Fruit fly (Drosophila melanogaster): ENCODE data around the gene CG32147.

CG32147 gene

DNA sequence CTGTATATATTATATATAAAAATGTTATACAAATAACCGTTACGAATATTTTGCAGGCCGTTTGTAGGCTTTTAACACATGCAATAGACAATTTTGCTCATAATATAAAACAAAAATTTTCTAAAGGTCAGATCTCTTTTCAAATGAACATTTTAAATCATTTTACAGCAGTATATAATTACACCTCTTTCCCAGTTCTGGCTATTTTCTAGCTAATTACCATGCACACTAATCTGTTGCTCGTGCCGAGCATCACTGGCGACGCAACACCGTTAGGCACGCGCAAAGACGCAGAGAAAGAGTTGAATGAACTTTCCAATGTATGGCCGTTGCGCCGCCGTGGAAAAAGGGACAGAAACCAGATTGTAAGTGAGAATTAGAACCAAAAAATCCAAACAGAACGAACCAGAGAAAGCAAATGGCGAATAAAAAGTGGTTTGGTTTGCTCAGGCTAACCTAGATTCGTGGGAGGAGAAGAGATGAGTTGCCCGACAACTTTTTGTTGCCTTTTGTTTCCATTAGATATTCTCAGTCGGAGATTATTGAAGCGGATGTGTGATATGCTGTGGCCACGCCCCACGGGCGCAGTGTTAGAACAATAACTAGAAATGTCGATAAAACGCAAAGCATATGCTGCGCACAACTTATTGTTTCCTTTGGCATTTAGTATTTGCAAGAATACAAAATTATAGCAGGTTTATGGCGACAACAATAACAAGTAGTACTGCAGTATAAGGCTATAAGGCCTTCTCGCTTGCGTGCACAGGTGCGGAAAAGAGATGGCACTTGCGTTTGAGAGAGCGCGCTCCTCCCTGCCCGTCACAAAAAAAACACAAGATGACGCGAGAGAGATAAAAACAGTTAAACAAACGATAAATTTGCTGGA lies 2.5 kb downstream of the CG32147 start:
- peak; percentile 24; the same call in 1 of the 2 replicates for TF ChIP-seq CG32121 (GFP tag; IDR thresholded peaks at IDR 0.05)
- TF ChIP-seq CG17806 (tag; optimal IDR thresholded peaks at IDR 0.05), result no peak
- peak; percentile 24 for TF ChIP-seq CG8301 (tag; optimal IDR thresholded peaks at IDR 0.05)
- TF ChIP-seq CG4496 (GFP tag; IDR thresholded peaks at IDR 0.05), result peak; percentile 74
- TF ChIP-seq EcR (GFP tag; optimal IDR thresholded peaks at IDR 0.05), result peak; percentile 90
- TF ChIP-seq Ets98B (GFP tag; IDR thresholded peaks at IDR 0.05), result peak; percentile 59
- TF ChIP-seq CG13204 (GFP tag; optimal IDR thresholded peaks at IDR 0.05), result peak; percentile 51
- TF ChIP-seq D1 (tag; optimal IDR thresholded peaks at IDR 0.05), result no peak
- TF ChIP-seq fd96Ca (GFP tag; IDR thresholded peaks at IDR 0.05), result no peak; the same call in 2 of the 3 replicates
- peak; percentile 3 for TF ChIP-seq CG8159 (tag; optimal IDR thresholded peaks at IDR 0.05)
- TF ChIP-seq Pif1A (GFP tag; optimal IDR thresholded peaks at IDR 0.05), result no peak
- peak; percentile 23 for TF ChIP-seq CG15710 (tag; optimal IDR thresholded peaks at IDR 0.05)
- TF ChIP-seq CG14655 (GFP tag; optimal IDR thresholded peaks at IDR 0.05), result peak; percentile 46
- TF ChIP-seq rn (GFP tag; IDR thresholded peaks at IDR 0.05), result no peak
- no peak for TF ChIP-seq CG12605 (GFP tag; IDR thresholded peaks at IDR 0.05)
- no peak for TF ChIP-seq CG10348 (GFP tag; IDR thresholded peaks at IDR 0.05)
- TF ChIP-seq CG34367 (tag; optimal IDR thresholded peaks at IDR 0.05), result peak; percentile 18
- peak; percentile 2 for TF ChIP-seq Pif1B (GFP tag; optimal IDR thresholded peaks at IDR 0.05)
- TF ChIP-seq Snoo (tag; optimal IDR thresholded peaks at IDR 0.05), result no peak
- peak; percentile 40 for TF ChIP-seq gl (tag; optimal IDR thresholded peaks at IDR 0.05)
- TF ChIP-seq CG9948 (tag; optimal IDR thresholded peaks at IDR 0.05), result peak; percentile 8

DNA sequence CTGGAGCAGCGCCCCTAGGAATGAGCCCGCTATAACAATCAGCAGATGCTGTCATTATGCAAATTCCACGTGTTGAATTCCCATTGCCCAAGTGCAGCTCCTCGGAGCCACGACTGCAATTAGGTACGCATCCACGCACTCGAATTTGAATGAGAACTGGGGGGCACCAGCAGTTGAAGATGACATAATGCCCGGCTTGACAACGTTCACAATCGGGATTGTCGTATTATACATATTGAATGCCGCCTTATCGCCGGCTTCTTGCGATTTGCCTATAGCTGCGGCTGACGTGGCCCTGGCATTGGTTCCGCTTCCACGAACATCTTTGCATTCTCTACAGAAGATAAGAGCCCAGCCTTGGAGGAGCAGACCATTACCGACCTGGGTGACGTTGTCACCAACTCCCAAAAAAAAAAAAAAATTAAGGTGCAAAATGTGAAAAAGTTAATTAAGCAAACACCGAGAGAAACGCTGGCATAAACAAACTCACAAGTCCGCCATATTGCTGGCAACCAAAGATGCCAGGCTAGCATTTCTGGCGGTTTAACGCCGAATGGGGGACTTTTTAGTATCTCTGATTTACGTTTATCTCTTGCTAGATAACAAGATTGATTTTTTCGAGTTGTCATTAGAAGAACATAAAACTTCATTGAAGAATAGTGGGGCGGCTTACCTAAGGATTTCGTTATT lies 3.4 kb downstream of the CG32147 start:
- TF ChIP-seq Snoo (tag; optimal IDR thresholded peaks at IDR 0.05) (no peak), CG17806 (tag; optimal IDR thresholded peaks at IDR 0.05) (no peak), CG13204 (GFP tag; optimal IDR thresholded peaks at IDR 0.05) (no peak), CG8301 (tag; optimal IDR thresholded peaks at IDR 0.05) (no peak), CG12605 (GFP tag; IDR thresholded peaks at IDR 0.05) (no peak), fd96Ca (GFP tag; IDR thresholded peaks at IDR 0.05) (no peak), Ets98B (GFP tag; IDR thresholded peaks at IDR 0.05) (no peak), CG32121 (GFP tag; IDR thresholded peaks at IDR 0.05) (no peak)

- TF ChIP-seq Snoo (tag; optimal IDR thresholded peaks at IDR 0.05), result no peak
Observed at dm6 chr3L:15137790-15138189, 6.1 kb downstream of the CG32147 start.

DNA sequence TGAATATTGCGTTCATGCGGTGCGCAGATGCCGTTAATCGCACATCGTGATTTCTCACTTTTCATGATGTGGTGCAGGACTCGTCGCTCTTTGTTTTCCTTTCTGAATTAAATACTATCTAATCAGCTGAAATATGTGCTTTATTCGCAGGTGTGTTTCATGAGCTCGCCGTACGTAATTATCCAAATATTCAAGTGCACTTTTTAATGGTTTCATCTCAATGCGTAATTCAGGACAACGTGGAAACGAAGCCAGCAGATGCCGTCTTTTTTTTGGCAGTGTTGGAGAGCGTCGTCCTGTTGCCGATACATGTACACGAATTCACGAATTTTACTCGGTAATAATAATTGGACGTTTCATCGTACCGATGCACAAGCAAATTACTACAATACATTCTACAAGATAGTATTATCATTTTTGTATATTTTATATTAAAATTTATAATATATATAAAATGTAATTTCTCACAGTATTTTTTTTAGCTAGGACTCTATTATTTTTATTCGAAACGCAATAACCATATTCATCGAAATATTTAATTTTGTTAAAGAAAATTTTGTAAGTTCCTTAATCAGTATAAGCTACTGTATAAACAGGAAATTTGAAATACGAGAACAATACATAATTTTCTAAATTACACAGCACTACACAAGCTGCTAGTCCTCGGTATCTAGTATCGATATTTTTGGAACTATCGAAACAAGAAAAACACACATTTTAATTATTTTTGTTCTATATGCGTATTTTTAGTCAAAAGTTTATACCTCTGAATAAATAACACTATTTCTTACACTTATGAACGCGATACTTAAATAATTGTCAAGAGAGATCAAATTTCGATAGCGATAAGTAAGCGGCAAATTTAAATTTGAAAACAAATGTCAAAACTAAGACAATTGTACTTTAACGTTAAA lies 6.9 kb downstream of the CG32147 start, which contains the start of gene CG12316:
CG12316 (minus strand) TSS at position 276 of the 914 bp plus-strand sequence.
- no peak for TF ChIP-seq CG10348 (GFP tag; IDR thresholded peaks at IDR 0.05)
- TF ChIP-seq EcR (GFP tag; optimal IDR thresholded peaks at IDR 0.05), result peak; percentile 61
- peak; percentile 80 for TF ChIP-seq D1 (tag; optimal IDR thresholded peaks at IDR 0.05)
- TF ChIP-seq Pif1A (GFP tag; optimal IDR thresholded peaks at IDR 0.05), result peak; percentile 98
- peak; percentile 95 for TF ChIP-seq CG8159 (tag; optimal IDR thresholded peaks at IDR 0.05)
- peak; percentile 91 for TF ChIP-seq CG13204 (GFP tag; optimal IDR thresholded peaks at IDR 0.05)
- TF ChIP-seq CG9948 (tag; optimal IDR thresholded peaks at IDR 0.05), result peak; percentile 89
- peak; percentile 95 for TF ChIP-seq CG34367 (tag; optimal IDR thresholded peaks at IDR 0.05)
- TF ChIP-seq gl (tag; optimal IDR thresholded peaks at IDR 0.05), result peak; percentile 94
- peak; percentile 97 for TF ChIP-seq Pif1B (GFP tag; optimal IDR thresholded peaks at IDR 0.05)
- peak; percentile 95 for TF ChIP-seq CG14655 (GFP tag; optimal IDR thresholded peaks at IDR 0.05)
- TF ChIP-seq CG4496 (GFP tag; IDR thresholded peaks at IDR 0.05), result peak; percentile 94
- TF ChIP-seq CG12605 (GFP tag; IDR thresholded peaks at IDR 0.05), result peak; percentile 89
- peak; percentile 93 for TF ChIP-seq CG17806 (tag; optimal IDR thresholded peaks at IDR 0.05)
- peak; percentile 89 for TF ChIP-seq Ets98B (GFP tag; IDR thresholded peaks at IDR 0.05)
- TF ChIP-seq CG15710 (tag; optimal IDR thresholded peaks at IDR 0.05), result peak; percentile 94
- TF ChIP-seq rn (GFP tag; IDR thresholded peaks at IDR 0.05), result peak; percentile 77
- peak; percentile 95 for TF ChIP-seq CG8301 (tag; optimal IDR thresholded peaks at IDR 0.05)
- peak; percentile 96 for TF ChIP-seq Snoo (tag; optimal IDR thresholded peaks at IDR 0.05)
- peak; percentile 92 for TF ChIP-seq CG32121 (GFP tag; IDR thresholded peaks at IDR 0.05)
- TF ChIP-seq fd96Ca (GFP tag; IDR thresholded peaks at IDR 0.05), result peak; percentile 96

dm6 chr3L:15131278-15131677 lies 12.6 kb downstream of the CG32147 start, which contains the start of gene CG13457:
TSS of gene CG13457 (minus strand) at chr3L:15131378.
- no peak for TF ChIP-seq rn (GFP tag; IDR thresholded peaks at IDR 0.05)
- no peak for TF ChIP-seq Pif1A (GFP tag; optimal IDR thresholded peaks at IDR 0.05)
- no peak for TF ChIP-seq Pif1B (GFP tag; optimal IDR thresholded peaks at IDR 0.05)
- no peak for TF ChIP-seq CG8301 (tag; optimal IDR thresholded peaks at IDR 0.05)
- no peak for TF ChIP-seq D1 (tag; optimal IDR thresholded peaks at IDR 0.05)
- TF ChIP-seq CG8159 (tag; optimal IDR thresholded peaks at IDR 0.05), result no peak
- TF ChIP-seq CG9948 (tag; optimal IDR thresholded peaks at IDR 0.05), result no peak
- TF ChIP-seq CG12605 (GFP tag; IDR thresholded peaks at IDR 0.05), result no peak
- TF ChIP-seq CG4496 (GFP tag; IDR thresholded peaks at IDR 0.05), result no peak
